Worm (Caenorhabditis elegans) whole organism, early embryonic: Measurements from ENCODE around the gene F35G12.5.

Experiments
- B0310.2 ChIP-seq: sonication (generic microtip); optimal IDR thresholded peaks from 2 replicates; lab custom pipeline; 2016; ENCODE audit warnings: mild to moderate bottlenecking, missing genetic modification characterization, missing compliant biosample characterization
- F13C5.2 ChIP-seq: sonication (generic microtip); optimal IDR thresholded peaks from 2 replicates; lab custom pipeline; 2017; ENCODE audit warnings: mild to moderate bottlenecking, missing genetic modification characterization, inconsistent platforms, missing compliant biosample characterization
- aly-1 ChIP-seq: sonication (generic microtip); optimal IDR thresholded peaks from 2 replicates; lab custom pipeline; 2016; ENCODE audit warnings: missing genetic modification characterization, missing compliant biosample characterization
- ama-1 ChIP-seq: fragments of 150-350 bp; optimal IDR thresholded peaks from 2 replicates; lab custom pipeline; 2014
- ceh-13 ChIP-seq: fragments of 200-800 bp; sonication (Bioruptor generic); optimal IDR thresholded peaks from 2 replicates; lab custom pipeline; 2018; ENCODE audit warnings: mild to moderate bottlenecking, missing genetic modification characterization, missing compliant biosample characterization
- ceh-36 ChIP-seq: sonication (generic microtip); optimal IDR thresholded peaks from 2 replicates; lab custom pipeline; 2016; ENCODE audit warnings: missing genetic modification characterization, inconsistent platforms, missing compliant biosample characterization
- ets-7 ChIP-seq: sonication (generic microtip); optimal IDR thresholded peaks from 2 replicates; lab custom pipeline; 2016; ENCODE audit warnings: missing genotype, missing genetic modification characterization, missing compliant biosample characterization
- flt-1 ChIP-seq: fragments of 200-800 bp; sonication (Bioruptor generic); IDR thresholded peaks from 2 replicates; pipeline ENCODE4 v1.3.6; 2022; ENCODE audit warnings: missing genetic modification characterization, missing compliant biosample characterization
- hmbx-1 ChIP-seq: sonication (generic microtip); optimal IDR thresholded peaks from 2 replicates; lab custom pipeline; 2016; ENCODE audit warnings: mild to moderate bottlenecking, missing genetic modification characterization, missing compliant biosample characterization
- hmg-4 ChIP-seq: fragments of 200-800 bp; sonication (Bioruptor generic); optimal IDR thresholded peaks from 2 replicates; lab custom pipeline; 2018; ENCODE audit warnings: mild to moderate bottlenecking, missing genetic modification characterization, missing compliant biosample characterization
- hnd-1 ChIP-seq: sonication (generic microtip); optimal IDR thresholded peaks from 2 replicates; lab custom pipeline; 2016; ENCODE audit warnings: missing genetic modification characterization, missing compliant biosample characterization
- pes-1 ChIP-seq: fragments of 200-800 bp; sonication (Bioruptor generic); IDR thresholded peaks from 2 replicates; pipeline ENCODE4 v1.3.6; 2022; ENCODE audit warnings: missing genetic modification reagents, missing genetic modification characterization, missing compliant biosample characterization
- scrt-1 ChIP-seq: fragments of 200-800 bp; sonication (Bioruptor generic); IDR thresholded peaks from 2 replicates; pipeline ENCODE4 v1.3.6; 2022; ENCODE audit warnings: missing genetic modification characterization, missing compliant biosample characterization
- sea-1 ChIP-seq: fragments of 200-800 bp; sonication (Bioruptor generic); conservative IDR thresholded peaks from 2 replicates; pipeline ENCODE4 v1.3.6; 2022; ENCODE audit warnings: missing genetic modification characterization, missing compliant biosample characterization
- tbx-11 ChIP-seq: fragments of 200-800 bp; sonication (Bioruptor generic); IDR thresholded peaks from 2 replicates; pipeline ENCODE4 v1.3.6; 2022; ENCODE audit warnings: missing genetic modification characterization, missing compliant biosample characterization
- tbx-37 ChIP-seq: fragments of 200-800 bp; sonication (Bioruptor generic); conservative IDR thresholded peaks from 2 replicates; pipeline ENCODE4 v1.3.6; 2022; ENCODE audit warnings: missing genetic modification reagents, missing genetic modification characterization, missing compliant biosample characterization
- tra-4 ChIP-seq: sonication (generic microtip); optimal IDR thresholded peaks from 2 replicates; lab custom pipeline; 2017; ENCODE audit warnings: missing genetic modification characterization, missing compliant biosample characterization

Gene F35G12.5

ce11 chrIII:4578385-4578903 lies 5.5 kb upstream of the F35G12.5 start, which contains the start of the genes sel-5 and wdr-48:
sel-5 (minus strand) TSS chrIII:4578437.
wdr-48 (plus strand) TSS chrIII:4578853.
- no peak for TF ChIP-seq ceh-13 (GFP tag; lab: Kevin White, UChicago)
- no peak for TF ChIP-seq hmbx-1 (tag; lab: Kevin White, UChicago)
- no peak for TF ChIP-seq tra-4
- TF ChIP-seq flt-1: 0 out of 2 replicates have a peak, but pooled peaks have one; percentile 16
- no peak for TF ChIP-seq ama-1 (lab: Kevin White, UChicago)

- TF ChIP-seq tbx-11 (GFP tag; lab: Robert Waterston, UW) (no peak), aly-1 (tag; lab: Kevin White, UChicago) (no peak), sea-1 (GFP tag; lab: Robert Waterston, UW) (no peak), ceh-13 (GFP tag; lab: Kevin White, UChicago) (no peak), tra-4 (no peak), F13C5.2 (tag; lab: Kevin White, UChicago) (no peak), ama-1 (lab: Kevin White, UChicago) (no peak), hmg-4 (GFP tag; lab: Kevin White, UChicago) (no peak), B0310.2 (tag; lab: Kevin White, UChicago) (no peak), ets-7 (no peak), scrt-1 (GFP tag; lab: Robert Waterston, UW) (no peak), hmbx-1 (tag; lab: Kevin White, UChicago) (no peak), ceh-36 (no peak), flt-1 (no peak)
These were observed 2.4 kb upstream of the F35G12.5 start, which contains the start of gene F35G12.12 for ce11 chrIII:4581495-4581894. F35G12.12 (plus strand) TSS chrIII:4581795.

DNA sequence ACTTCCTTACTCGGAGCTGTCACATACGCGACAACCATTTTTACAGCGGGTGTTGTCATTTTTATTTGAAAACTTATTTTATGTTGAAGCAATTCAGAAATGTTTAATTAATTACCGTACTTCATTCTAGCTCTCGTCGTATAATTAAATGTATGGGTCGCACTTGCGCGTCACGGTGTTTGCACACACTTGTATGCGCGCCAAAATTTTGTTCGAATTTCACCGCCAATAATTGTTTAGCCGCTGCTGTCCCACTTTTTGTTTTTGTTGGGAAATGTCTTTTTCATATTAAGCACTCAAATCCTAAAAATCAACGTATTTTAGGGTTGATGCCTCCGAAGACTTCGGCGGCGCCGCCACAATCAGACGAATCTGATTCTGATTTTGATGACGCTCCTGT lies 3.3 kb downstream of the F35G12.5 start, which contains the start of the genes F35G12.7 and smc-4:
TSS of gene F35G12.7 (minus strand) at position 154 of the 400 bp plus-strand sequence.
TSS of gene smc-4 (plus strand) at position 325 of the 400 bp plus-strand sequence.
- TF ChIP-seq tra-4: no peak
- no peak for TF ChIP-seq sea-1 (GFP tag; lab: Robert Waterston, UW)
- TF ChIP-seq tbx-37 (GFP tag; lab: Robert Waterston, UW): no peak
- 0 out of 2 replicates have a peak, but pooled peaks have one; percentile 60 for TF ChIP-seq scrt-1 (GFP tag; lab: Robert Waterston, UW)
- TF ChIP-seq B0310.2 (tag; lab: Kevin White, UChicago): no peak
- TF ChIP-seq F13C5.2 (tag; lab: Kevin White, UChicago): peak; percentile 40
- no peak for TF ChIP-seq aly-1 (tag; lab: Kevin White, UChicago)
- TF ChIP-seq ceh-13 (GFP tag; lab: Kevin White, UChicago): no peak
- TF ChIP-seq pes-1 (GFP tag; lab: Robert Waterston, UW): no peak
- TF ChIP-seq ets-7: no peak
- TF ChIP-seq ceh-36: no peak
- TF ChIP-seq ama-1 (lab: Kevin White, UChicago): no peak
- TF ChIP-seq hnd-1: no peak
- no peak for TF ChIP-seq tbx-11 (GFP tag; lab: Robert Waterston, UW)
- TF ChIP-seq hmbx-1 (tag; lab: Kevin White, UChicago): no peak
- TF ChIP-seq hmg-4 (GFP tag; lab: Kevin White, UChicago): peak; percentile 26
- peak; percentile 43; the same call in 1 of the 2 replicates for TF ChIP-seq flt-1

DNA sequence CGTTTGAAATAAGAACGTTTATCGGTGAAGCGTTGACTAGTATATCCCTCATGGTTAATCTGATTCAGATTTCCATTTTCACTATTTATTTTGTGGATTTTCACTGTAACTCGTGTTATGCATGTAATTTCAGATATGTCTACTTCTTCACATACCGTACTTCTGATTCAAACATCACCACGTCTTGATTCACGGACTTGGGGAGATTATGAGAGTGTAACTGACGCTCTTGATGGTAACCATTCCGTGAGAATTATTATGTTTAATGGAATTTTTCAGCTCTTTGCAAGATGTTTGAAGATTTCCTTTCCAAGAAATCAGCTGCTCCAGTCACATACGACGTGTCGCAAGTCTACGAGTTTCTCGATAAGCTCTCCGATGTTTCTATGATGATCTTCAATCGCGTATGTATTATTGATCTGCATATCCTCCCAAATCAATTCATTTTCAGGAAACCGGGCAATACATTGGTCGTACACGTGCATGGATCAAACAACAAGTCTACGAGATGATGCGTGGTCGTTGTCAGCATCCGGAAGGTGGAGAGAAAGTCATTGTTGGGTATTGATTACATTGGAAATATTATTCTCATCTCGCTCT lies 9.3 kb downstream of the F35G12.5 start, which contains the start of gene erh-2:
TSS of gene erh-2 (plus strand) at position 134 of the 600 bp plus-strand sequence.
- TF ChIP-seq ceh-36: no peak
- no peak for TF ChIP-seq hmbx-1 (tag; lab: Kevin White, UChicago)
- TF ChIP-seq ama-1 (lab: Kevin White, UChicago): peak; percentile 67

ce11 chrIII:4594324-4594723 lies 10.4 kb downstream of the F35G12.5 start, which contains the start of gene apc-11:
apc-11 (minus strand) TSS chrIII:4594424.
- no peak for TF ChIP-seq ceh-13 (GFP tag; lab: Kevin White, UChicago)
- no peak for TF ChIP-seq tra-4
- no peak for TF ChIP-seq flt-1
- no peak for TF ChIP-seq aly-1 (tag; lab: Kevin White, UChicago)
- TF ChIP-seq B0310.2 (tag; lab: Kevin White, UChicago): no peak

DNA sequence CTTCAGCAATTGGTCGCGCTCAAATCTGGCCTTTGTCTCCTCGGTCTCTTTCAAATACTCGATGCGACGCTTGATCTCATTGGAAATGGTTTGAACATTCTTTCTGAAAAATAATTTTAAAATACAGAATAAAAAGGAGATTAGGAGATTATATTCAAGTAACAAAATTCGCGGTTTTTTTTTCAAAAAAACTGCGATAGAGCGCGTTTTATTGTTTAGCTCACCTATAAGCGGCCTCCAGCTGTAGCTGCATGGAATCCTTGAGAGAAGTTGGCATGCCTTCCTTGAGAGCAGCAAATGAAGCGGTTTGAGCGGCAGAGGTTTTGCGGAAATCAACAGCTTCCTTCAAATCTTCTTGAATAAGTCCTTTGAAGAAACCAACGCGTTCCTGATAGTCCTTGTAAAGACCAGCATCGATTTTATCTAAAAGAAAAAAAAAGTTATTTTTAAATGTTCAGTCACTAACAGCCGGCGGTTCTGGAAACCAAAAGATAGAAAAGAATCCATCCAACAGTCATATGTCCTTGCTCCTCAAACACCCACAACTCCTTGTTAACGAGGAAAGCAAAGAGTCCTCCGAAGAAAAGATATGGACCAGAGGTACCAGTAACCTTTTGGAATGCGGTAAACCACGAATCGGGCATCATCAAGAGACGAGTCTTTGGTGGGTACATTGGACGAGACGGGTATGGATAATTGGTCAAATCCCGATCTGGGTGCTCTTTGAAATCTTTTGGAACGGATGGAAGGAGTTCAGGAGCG lies 11.0 kb downstream of the F35G12.5 start:
- TF ChIP-seq tbx-37 (GFP tag; lab: Robert Waterston, UW): no peak
- no peak for TF ChIP-seq hmbx-1 (tag; lab: Kevin White, UChicago)
- TF ChIP-seq ceh-13 (GFP tag; lab: Kevin White, UChicago): no peak
- TF ChIP-seq ets-7: no peak
- TF ChIP-seq flt-1: no peak
- no peak for TF ChIP-seq pes-1 (GFP tag; lab: Robert Waterston, UW)
- no peak for TF ChIP-seq hmg-4 (GFP tag; lab: Kevin White, UChicago)
- TF ChIP-seq ceh-36: no peak
- no peak for TF ChIP-seq aly-1 (tag; lab: Kevin White, UChicago)
- no peak for TF ChIP-seq ama-1 (lab: Kevin White, UChicago)
- no peak for TF ChIP-seq F13C5.2 (tag; lab: Kevin White, UChicago)
- no peak for TF ChIP-seq hnd-1
- TF ChIP-seq tra-4: no peak
- no peak for TF ChIP-seq scrt-1 (GFP tag; lab: Robert Waterston, UW)
- no peak for TF ChIP-seq B0310.2 (tag; lab: Kevin White, UChicago)
- no peak for TF ChIP-seq sea-1 (GFP tag; lab: Robert Waterston, UW)
- TF ChIP-seq tbx-11 (GFP tag; lab: Robert Waterston, UW): no peak

ce11 chrIII:4595771-4596227 lies 11.9 kb downstream of the F35G12.5 start, which contains the start of gene asb-1:
asb-1 (minus strand) TSS chrIII:4595821.
- TF ChIP-seq tbx-37 (GFP tag; lab: Robert Waterston, UW) (no peak), pes-1 (GFP tag; lab: Robert Waterston, UW) (no peak), flt-1 (no peak), tra-4 (no peak), hmbx-1 (tag; lab: Kevin White, UChicago) (no peak), aly-1 (tag; lab: Kevin White, UChicago) (no peak), F13C5.2 (tag; lab: Kevin White, UChicago) (no peak)
